Fruit fly (Drosophila melanogaster) whole organism, embryonic: ENCODE measurements around the gene CG33791.

Source experiments
- Bdp1 ChIP-seq: fragments of 200-800 bp; sonication (Bioruptor generic); optimal IDR thresholded peaks from 3 replicates; lab custom pipeline; 2016; ENCODE audit warnings: missing biosample characterization, missing genetic modification characterization
- CG10209 ChIP-seq: fragments of 200-800 bp; sonication (Bioruptor generic); optimal IDR thresholded peaks from 3 replicates; lab custom pipeline; 2017; ENCODE audit warnings: missing biosample characterization, mild to moderate bottlenecking, missing genetic modification characterization, missing genetic modification reagents
- CG10979 ChIP-seq: fragments of 200-800 bp; sonication (Bioruptor generic); optimal IDR thresholded peaks from 2 replicates; lab custom pipeline; 2018; ENCODE audit warnings: missing biosample characterization, mild to moderate bottlenecking, missing genetic modification characterization, moderate library complexity
- CG12744 ChIP-seq: fragments of 200-800 bp; sonication (Bioruptor generic); optimal IDR thresholded peaks from 2 replicates; lab custom pipeline; 2016; ENCODE audit warnings: missing biosample characterization, missing genetic modification characterization
- CG13624 ChIP-seq: fragments of 200-800 bp; sonication (Bioruptor generic); optimal IDR thresholded peaks from 2 replicates; lab custom pipeline; 2016; ENCODE audit warnings: missing biosample characterization, missing genetic modification characterization
- CG13894 ChIP-seq: fragments of 200-800 bp; sonication (Bioruptor generic); optimal IDR thresholded peaks from 3 replicates; lab custom pipeline; 2018; ENCODE audit warnings: missing biosample characterization, mild to moderate bottlenecking, missing genetic modification characterization, moderate library complexity
- CG14014 ChIP-seq: fragments of 200-800 bp; sonication (Bioruptor generic); IDR thresholded peaks from 2 replicates; pipeline ENCODE4 v1.3.6; 2022; ENCODE audit warnings: missing biosample characterization, missing genetic modification characterization
- CG14441 ChIP-seq: fragments of 200-800 bp; sonication (Bioruptor generic); IDR thresholded peaks from 2 replicates; pipeline ENCODE4 v1.3.6; 2022; ENCODE audit warnings: missing biosample characterization, missing genetic modification characterization
- CG15011 ChIP-seq: fragments of 200-800 bp; sonication (Bioruptor generic); optimal IDR thresholded peaks from 3 replicates; lab custom pipeline; 2018; ENCODE audit warnings: missing biosample characterization, mild to moderate bottlenecking, missing genetic modification characterization
- CG1529 ChIP-seq: fragments of 200-800 bp; sonication (Bioruptor generic); optimal IDR thresholded peaks from 3 replicates; lab custom pipeline; 2018; ENCODE audit warnings: missing biosample characterization, missing genetic modification characterization
- CG1647 ChIP-seq: fragments of 200-800 bp; sonication (Bioruptor generic); optimal IDR thresholded peaks from 3 replicates; lab custom pipeline; 2016; ENCODE audit warnings: missing biosample characterization, missing genetic modification characterization
- CG18011 ChIP-seq: fragments of 200-800 bp; sonication (Bioruptor generic); optimal IDR thresholded peaks from 2 replicates; lab custom pipeline; 2017; ENCODE audit warnings: missing biosample characterization, missing genetic modification characterization, mild to moderate bottlenecking, moderate library complexity, missing genotype
- CG30403 ChIP-seq: fragments of 200-800 bp; sonication (Bioruptor generic); optimal IDR thresholded peaks from 3 replicates; lab custom pipeline; 2016; ENCODE audit warnings: missing biosample characterization, missing genetic modification characterization
- CG3726 ChIP-seq: fragments of 200-800 bp; sonication (Bioruptor generic); IDR thresholded peaks from 3 replicates; pipeline ENCODE4, ENCODE4 v1.3.6; 2022; ENCODE audit warnings: missing biosample characterization, missing genetic modification characterization
- CG3995 ChIP-seq: fragments of 200-800 bp; sonication (Bioruptor generic); optimal IDR thresholded peaks from 3 replicates; lab custom pipeline; 2016; ENCODE audit warnings: missing biosample characterization, missing genetic modification characterization
- CG4854 ChIP-seq: fragments of 200-800 bp; sonication (Bioruptor generic); optimal IDR thresholded peaks from 2 replicates; lab custom pipeline; 2016; ENCODE audit warnings: missing biosample characterization, missing genetic modification characterization, inconsistent platforms
- CG6791 ChIP-seq: fragments of 200-800 bp; sonication (Bioruptor generic); IDR thresholded peaks from 3 replicates; pipeline ENCODE4 v1.3.6; 2022; ENCODE audit warnings: missing biosample characterization, missing genetic modification characterization; ENCODE audit not compliant: partially characterized antibody
- CG7987 ChIP-seq: fragments of 200-800 bp; sonication (Bioruptor generic); optimal IDR thresholded peaks from 2 replicates; lab custom pipeline; 2018; ENCODE audit warnings: missing biosample characterization, mild to moderate bottlenecking, missing genetic modification characterization, moderate library complexity
- CG8388 ChIP-seq: fragments of 200-800 bp; sonication (Bioruptor generic); optimal IDR thresholded peaks from 2 replicates; lab custom pipeline; 2019; ENCODE audit warnings: missing biosample characterization, mild to moderate bottlenecking, missing genetic modification characterization, moderate library complexity
- CG8924 ChIP-seq: fragments of 200-800 bp; optimal IDR thresholded peaks from 3 replicates; lab custom pipeline; 2019; ENCODE audit warnings: missing biosample characterization, mild to moderate bottlenecking, missing genetic modification characterization, moderate library complexity
- CrebB ChIP-seq: fragments of 200-800 bp; sonication (Bioruptor generic); optimal IDR thresholded peaks from 3 replicates; lab custom pipeline; 2018; ENCODE audit warnings: missing biosample characterization, mild to moderate bottlenecking, missing genetic modification characterization
- D ChIP-seq, 2 experiments: fragments of 200-800 bp in 1 of 2; fragments of >200 bp in 1 of 2; sonication (Bioruptor generic) in 1 of 2; optimal IDR thresholded peaks; 2 replicates in 1 of 2; 3 replicates in 1 of 2; lab custom pipeline; 2017; ENCODE audit warnings: mild to moderate bottlenecking in 1 of 2, missing biosample characterization in 1 of 2, missing genetic modification characterization in 1 of 2, missing genetic modification reagents in 1 of 2
- Gsc ChIP-seq: fragments of 200-800 bp; sonication (Bioruptor generic); IDR thresholded peaks from 2 replicates; pipeline ENCODE4 v1.3.6; 2022; ENCODE audit warnings: missing biosample characterization, missing genetic modification characterization
- H15 ChIP-seq: fragments of 200-800 bp; sonication (Bioruptor generic); IDR thresholded peaks from 3 replicates; pipeline ENCODE4 v1.3.6; 2022; ENCODE audit warnings: missing biosample characterization, missing genetic modification characterization
- HLH3B ChIP-seq: fragments of 200-800 bp; sonication (Bioruptor generic); IDR thresholded peaks from 2 replicates; pipeline ENCODE4 v1.3.6; 2022; ENCODE audit warnings: missing biosample characterization, missing genetic modification characterization
- Lhr ChIP-seq: fragments of 200-800 bp; sonication (Bioruptor generic); optimal IDR thresholded peaks from 3 replicates; lab custom pipeline; 2017; ENCODE audit warnings: mild to moderate bottlenecking, missing biosample characterization, missing genetic modification reagents, missing genetic modification characterization
- Max ChIP-seq: fragments of 200-800 bp; sonication (Bioruptor generic); optimal IDR thresholded peaks from 2 replicates; lab custom pipeline; 2016; ENCODE audit warnings: missing biosample characterization, mild to moderate bottlenecking, missing genetic modification characterization
- NfI ChIP-seq: fragments of 200-800 bp; sonication (Bioruptor generic); optimal IDR thresholded peaks from 3 replicates; lab custom pipeline; 2018; ENCODE audit warnings: missing biosample characterization, mild to moderate bottlenecking, missing genetic modification characterization, moderate library complexity
- Oli ChIP-seq: fragments of 200-800 bp; sonication (Bioruptor generic); optimal IDR thresholded peaks from 2 replicates; lab custom pipeline; 2018; ENCODE audit warnings: missing biosample characterization, mild to moderate bottlenecking, missing genetic modification characterization, moderate library complexity
- Rx ChIP-seq: fragments of 200-800 bp; sonication (Bioruptor generic); IDR thresholded peaks from 2 replicates; pipeline ENCODE4 v1.3.6; 2022; ENCODE audit warnings: missing biosample characterization, missing genetic modification characterization
- Ssrp ChIP-seq: fragments of 200-800 bp; sonication (Bioruptor generic); optimal IDR thresholded peaks from 2 replicates; lab custom pipeline; 2018; ENCODE audit warnings: missing biosample characterization, mild to moderate bottlenecking, missing genetic modification characterization, moderate library complexity
- ap ChIP-seq: fragments of 200-800 bp; sonication (Bioruptor generic); IDR thresholded peaks from 2 replicates; pipeline ENCODE4 v1.3.6; 2022; ENCODE audit warnings: missing biosample characterization, missing genetic modification characterization
- cato ChIP-seq: fragments of 200-800 bp; sonication (Bioruptor generic); optimal IDR thresholded peaks from 2 replicates; lab custom pipeline; 2016; ENCODE audit warnings: missing biosample characterization, missing genetic modification characterization, borderline replicate concordance
- dan ChIP-seq: fragments of 200-800 bp; sonication (Bioruptor generic); IDR thresholded peaks from 2 replicates; pipeline ENCODE4 v1.3.6; 2022; ENCODE audit warnings: missing biosample characterization, missing genetic modification characterization
- gro ChIP-seq: fragments of 200-800 bp; sonication (Bioruptor generic); optimal IDR thresholded peaks from 2 replicates; lab custom pipeline; 2016; ENCODE audit warnings: missing biosample characterization, missing genetic modification characterization
- jumu ChIP-seq: fragments of 200-800 bp; sonication (Bioruptor generic); optimal IDR thresholded peaks from 3 replicates; lab custom pipeline; 2016; ENCODE audit warnings: missing biosample characterization, missing genetic modification characterization
- lab ChIP-seq: fragments of 200-800 bp; sonication (Bioruptor generic); optimal IDR thresholded peaks from 3 replicates; lab custom pipeline; 2017; ENCODE audit warnings: missing biosample characterization, missing genetic modification characterization, mild to moderate bottlenecking, moderate library complexity, missing genetic modification reagents
- lola ChIP-seq, 3 experiments: fragments of >200 bp in 2 of 3; fragments of 200-800 bp in 1 of 3; sonication (Bioruptor generic) in 1 of 3; optimal IDR thresholded peaks; 2 replicates each; lab custom pipeline; 2017 to 2019; ENCODE audit warnings: missing biosample characterization in 3 of 3, missing genetic modification characterization in 3 of 3, mild to moderate bottlenecking in 1 of 3, moderate library complexity in 1 of 3
- org-1 ChIP-seq: fragments of 200-800 bp; sonication (Bioruptor generic); optimal IDR thresholded peaks from 2 replicates; lab custom pipeline; 2017; ENCODE audit warnings: missing biosample characterization, missing genetic modification characterization
- pfk ChIP-seq: fragments of 200-800 bp; sonication (Bioruptor generic); optimal IDR thresholded peaks from 2 replicates; lab custom pipeline; 2018; ENCODE audit warnings: missing biosample characterization, mild to moderate bottlenecking, missing genetic modification characterization, moderate library complexity
- shn ChIP-seq: fragments of 200-800 bp; sonication (Bioruptor generic); optimal IDR thresholded peaks from 3 replicates; lab custom pipeline; 2016; ENCODE audit warnings: missing biosample characterization, missing genetic modification characterization
- sob ChIP-seq: fragments of 200-800 bp; sonication (Bioruptor generic); IDR thresholded peaks from 2 replicates; pipeline ENCODE4 v1.3.6; 2022; ENCODE audit warnings: missing biosample characterization, missing genetic modification characterization
- tin ChIP-seq: fragments of 200-800 bp; sonication (Bioruptor generic); optimal IDR thresholded peaks from 3 replicates; lab custom pipeline; 2016; ENCODE audit warnings: missing biosample characterization, missing genetic modification characterization
- tio ChIP-seq: fragments of 200-800 bp; sonication (Bioruptor generic); optimal IDR thresholded peaks from 2 replicates; lab custom pipeline; 2017; ENCODE audit warnings: missing biosample characterization, missing genetic modification characterization, inconsistent platforms
- trem ChIP-seq: fragments of 200-800 bp; optimal IDR thresholded peaks from 3 replicates; lab custom pipeline; 2019; ENCODE audit warnings: missing biosample characterization, mild to moderate bottlenecking, missing genetic modification characterization, moderate library complexity
- trh ChIP-seq: fragments of 200-800 bp; sonication (Bioruptor generic); optimal IDR thresholded peaks from 2 replicates; lab custom pipeline; 2016; ENCODE audit warnings: missing biosample characterization, missing genetic modification characterization
- tx ChIP-seq: fragments of 200-800 bp; sonication (Bioruptor generic); optimal IDR thresholded peaks from 2 replicates; lab custom pipeline; 2016; ENCODE audit warnings: missing biosample characterization, missing genetic modification characterization
- z ChIP-seq: fragments of 200-800 bp; sonication (Bioruptor generic); IDR thresholded peaks from 3 replicates; pipeline ENCODE4 v1.3.6; 2022; ENCODE audit warnings: missing biosample characterization, missing genetic modification characterization
- zfh2 ChIP-seq: fragments of 200-800 bp; sonication (Bioruptor generic); optimal IDR thresholded peaks from 2 replicates; lab custom pipeline; 2016; ENCODE audit warnings: missing biosample characterization, missing genetic modification characterization

The CG33791 gene

DNA sequence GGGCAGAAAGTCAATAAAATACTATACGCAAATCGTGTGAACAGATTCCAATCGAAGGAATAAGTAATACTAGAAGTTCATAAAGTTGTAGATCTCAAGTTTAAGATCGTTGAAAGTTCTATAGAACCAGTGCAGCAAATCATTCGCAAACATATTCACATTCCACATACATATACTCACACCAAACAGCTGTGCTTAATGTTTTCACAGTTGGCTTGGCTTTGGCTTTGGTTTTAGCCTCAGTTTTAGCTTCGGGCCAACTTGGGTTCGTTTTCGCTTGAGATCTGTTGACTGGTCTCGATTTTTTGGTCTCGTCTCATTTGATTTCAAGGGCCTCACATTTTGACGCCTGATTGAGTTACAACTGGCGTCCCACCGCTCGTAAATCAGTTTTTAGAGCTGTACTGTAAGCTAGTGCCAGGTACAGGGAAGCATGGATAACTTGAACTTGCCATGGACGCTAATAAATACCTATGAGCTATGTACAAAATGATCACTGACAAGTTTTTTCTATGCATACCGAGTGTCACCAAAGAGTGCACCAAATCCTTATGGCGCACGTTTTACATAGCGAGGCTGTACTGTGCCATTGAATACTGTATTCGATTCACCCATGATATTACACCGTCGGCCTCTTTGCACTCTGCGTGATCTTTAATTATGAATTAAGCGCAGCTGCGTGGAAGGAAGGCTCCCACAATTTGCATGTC lies 15.5 kb upstream of the CG33791 start (continued):
- TF ChIP-seq trh (GFP tag; lab: Kevin White, UChicago) (peak; percentile 65), ap (GFP tag; lab: Robert Waterston, UW) (peak; percentile 63), trem (peak; percentile 18), CG8388 (peak; percentile 26), tin (GFP tag; lab: Kevin White, UChicago) (peak; percentile 90), lab (GFP tag; lab: Kevin White, UChicago) (peak; percentile 91), CG10979 (tag; lab: Kevin White, UChicago) (peak; percentile 74), jumu (GFP tag; lab: Kevin White, UChicago) (peak; percentile 65), CrebB (tag; lab: Kevin White, UChicago) (peak; percentile 50), Gsc (GFP tag; lab: Robert Waterston, UW) (peak; percentile 73), CG1529 (GFP tag; lab: Kevin White, UChicago) (peak; percentile 22), Ssrp (peak; percentile 56), CG30403 (peak; percentile 76), cato (GFP tag; lab: Kevin White, UChicago) (peak; percentile 12), CG10209 (GFP tag; lab: Kevin White, UChicago) (peak; percentile 70), Lhr (no peak), Bdp1 (GFP tag; lab: Kevin White, UChicago) (peak; percentile 58), tx (GFP tag; lab: Kevin White, UChicago) (peak; percentile 77), tio (GFP tag; lab: Kevin White, UChicago) (peak; percentile 51), CG4854 (GFP tag; lab: Kevin White, UChicago) (peak; percentile 79), z (peak; percentile 72; the same call in 2 of the 3 replicates), CG14014 (GFP tag; lab: Robert Waterston, UW) (peak; percentile 94), H15 (GFP tag; lab: Robert Waterston, UW) (peak; percentile 85), CG3995 (GFP tag; lab: Kevin White, UChicago) (peak; percentile 33), pfk (no peak), gro (GFP tag; lab: Kevin White, UChicago) (peak; percentile 91), sob (GFP tag; lab: Robert Waterston, UW) (peak; percentile 91), CG3726 (GFP tag; lab: Robert Waterston, UW) (peak; percentile 84), CG1647 (GFP tag; lab: Kevin White, UChicago) (peak; percentile 73), CG7987 (GFP tag; lab: Kevin White, UChicago) (peak; percentile 47), CG15011 (GFP tag; lab: Kevin White, UChicago) (peak; percentile 64), CG6791 (no peak), D (optimal IDR thresholded peaks at IDR 0.05; lab: Kevin White, UChicago) (peak; percentile 15), D (GFP tag; optimal IDR thresholded peaks at IDR 0.05; lab: Kevin White, UChicago) (peak; percentile 64), CG13624 (GFP tag; lab: Kevin White, UChicago) (peak; percentile 87), Max (GFP tag; lab: Kevin White, UChicago) (peak; percentile 73), CG12744 (peak; percentile 43), shn (GFP tag; lab: Kevin White, UChicago) (peak; percentile 71), CG14441 (peak; percentile 92), lola (GFP tag; optimal IDR thresholded peaks at IDR 0.05; lab: Kevin White, UChicago) (peak in 1 of 3 experiments; percentile 9), zfh2 (peak; percentile 62), Rx (GFP tag; lab: Robert Waterston, UW) (peak; percentile 84), HLH3B (GFP tag; lab: Robert Waterston, UW) (peak; percentile 88), CG8924 (peak; percentile 62), dan (peak; percentile 64), CG18011 (GFP tag; lab: Kevin White, UChicago) (peak; percentile 27), NfI (peak; percentile 74), CG13894 (tag; lab: Kevin White, UChicago) (peak; percentile 57), org-1 (GFP tag; lab: Kevin White, UChicago) (peak; percentile 60), Oli (tag; lab: Kevin White, UChicago) (peak; percentile 81)
